Worm (Caenorhabditis elegans) whole organism, young adult: Measurements from ENCODE around the gene C07A9.13.

Experiments
- F55B11.4 ChIP-seq: sonication (generic microtip); optimal IDR thresholded peaks from 2 replicates; lab custom pipeline; 2016; ENCODE audit warnings: missing compliant biosample characterization, missing genetic modification characterization, borderline replicate concordance; ENCODE audit not compliant: insufficient read depth
- Y53F4B.3 ChIP-seq: fragments of 200-800 bp; sonication (Bioruptor generic); IDR thresholded peaks from 2 replicates; pipeline ENCODE4 v1.3.6; 2022; ENCODE audit warnings: missing genetic modification reagents, missing genetic modification characterization, missing compliant biosample characterization
- bed-1 ChIP-seq: fragments of 200-800 bp; sonication (Bioruptor generic); IDR thresholded peaks from 2 replicates; pipeline ENCODE4 v1.3.6; 2022; ENCODE audit warnings: missing genetic modification reagents, missing genetic modification characterization, missing compliant biosample characterization
- cebp-1 ChIP-seq, 2 experiments: fragments of 200-800 bp in 1 of 2; sonication (Bioruptor generic) in 1 of 2; sonication (generic microtip) in 1 of 2; IDR thresholded peaks in 1 of 2; optimal IDR thresholded peaks in 1 of 2; 2 replicates each; pipeline versions ENCODE4 v1.3.6 to Lab custom; 2017 to 2022; ENCODE audit warnings: missing compliant biosample characterization in 2 of 2, missing genetic modification characterization in 2 of 2, mild to moderate bottlenecking in 1 of 2, missing genetic modification reagents in 1 of 2, moderate library complexity in 1 of 2
- ceh-40 ChIP-seq: fragments of 200-800 bp; sonication (Bioruptor generic); IDR thresholded peaks from 2 replicates; pipeline ENCODE4 v1.3.6; 2022; ENCODE audit warnings: missing genetic modification characterization, missing compliant biosample characterization
- dox-1 ChIP-seq: fragments of 200-800 bp; sonication (Bioruptor generic); IDR thresholded peaks from 2 replicates; pipeline ENCODE4 v1.3.6; 2022; ENCODE audit warnings: missing genetic modification reagents, missing genetic modification characterization, missing compliant biosample characterization
- efl-1 ChIP-seq: fragments of 150-350 bp; optimal IDR thresholded peaks from 2 replicates; lab custom pipeline; 2014; ENCODE audit warnings: missing biosample characterization, missing genetic modification reagents, missing genetic modification characterization
- sea-2 ChIP-seq: fragments of 200-800 bp; sonication (Bioruptor generic); IDR thresholded peaks from 2 replicates; pipeline ENCODE4 v1.3.6; 2022; ENCODE audit warnings: missing genetic modification characterization, missing compliant biosample characterization
- tbx-9 ChIP-seq: sonication (generic microtip); optimal IDR thresholded peaks from 2 replicates; lab custom pipeline; 2016; ENCODE audit warnings: borderline replicate concordance, missing genetic modification characterization, inconsistent platforms, missing compliant biosample characterization
- unc-62 ChIP-seq: fragments of 150-350 bp; optimal IDR thresholded peaks from 2 replicates; lab custom pipeline; 2014; ENCODE audit warnings: missing biosample characterization, missing genetic modification reagents, missing genetic modification characterization
- ztf-3 ChIP-seq: fragments of 200-800 bp; sonication (Bioruptor generic); optimal IDR thresholded peaks from 2 replicates; lab custom pipeline; 2018; ENCODE audit warnings: mild to moderate bottlenecking, missing genetic modification characterization, missing compliant biosample characterization

ce11 chrIII:9702665-9703252 lies 21.7 kb upstream of the C07A9.13 start:
- TF ChIP-seq cebp-1 (GFP tag; IDR thresholded peaks at IDR 0.05; lab: Robert Waterston, UW) (no peak), cebp-1 (tag; optimal IDR thresholded peaks at IDR 0.05; lab: Kevin White, UChicago) (peak; percentile 57), F55B11.4 (no peak), dox-1 (GFP tag; lab: Robert Waterston, UW) (no peak), ztf-3 (GFP tag; lab: Kevin White, UChicago) (no peak), efl-1 (no peak), ceh-40 (GFP tag; lab: Robert Waterston, UW) (no peak), Y53F4B.3 (no peak), tbx-9 (tag; lab: Kevin White, UChicago) (no peak), bed-1 (GFP tag; lab: Robert Waterston, UW) (no peak), sea-2 (GFP tag; lab: Robert Waterston, UW) (no peak), unc-62 (no peak)
